Worm (Caenorhabditis elegans): ENCODE data around the gene mrps-33.

- TF ChIP-seq ceh-58 (GFP tag; IDR thresholded peaks at IDR 0.05) = no peak
- TF ChIP-seq ets-4 (GFP tag; optimal IDR thresholded peaks at IDR 0.05) = no peak
- TF ChIP-seq gei-17 (GFP tag; optimal IDR thresholded peaks at IDR 0.05) = no peak
- no peak for TF ChIP-seq nhr-120 (GFP tag; IDR thresholded peaks at IDR 0.05)
- peak; percentile 88 for TF ChIP-seq dox-1 (GFP tag; IDR thresholded peaks at IDR 0.05)
- TF ChIP-seq lin-35 (GFP tag; optimal IDR thresholded peaks at IDR 0.05) = peak in 1 of 3 experiments; percentile 78
- TF ChIP-seq efl-1 (GFP tag; optimal IDR thresholded peaks at IDR 0.05) = peak; percentile 37
- no peak for TF ChIP-seq athp-1 (tag; optimal IDR thresholded peaks at IDR 0.05)
- TF ChIP-seq unc-62 (GFP tag; optimal IDR thresholded peaks at IDR 0.05) = peak; percentile 24
- no peak for TF ChIP-seq hlh-26 (GFP tag; conservative IDR thresholded peaks at IDR 0.05)
- TF ChIP-seq zim-3 (tag; optimal IDR thresholded peaks at IDR 0.05) = no peak
- peak; percentile 25 for TF ChIP-seq pha-4 (tag; optimal IDR thresholded peaks at IDR 0.05)
Measured at ce11 chrIV:8743654-8744332, 4.0 kb upstream of the mrps-33 start, which contains the start of gene F21D5.7.
